Fruit fly (Drosophila melanogaster) whole organism, embryonic: ENCODE results near the gene Rfx.
A peak's percentile ranks its signal among the peaks of the same experiment; 100 is the strongest.

Experiments
- CG10147 ChIP-seq: fragments of 200-800 bp; sonication (Bioruptor generic); optimal IDR thresholded peaks from 2 replicates; lab custom pipeline; 2019; ENCODE audit warnings: missing biosample characterization, mild to moderate bottlenecking, missing genetic modification characterization, moderate library complexity
- CG11560 ChIP-seq: fragments of 200-800 bp; sonication (Bioruptor generic); IDR thresholded peaks from 3 replicates; pipeline ENCODE4 v1.3.6; 2022; ENCODE audit warnings: missing biosample characterization, missing genetic modification characterization
- CG15479 ChIP-seq: fragments of 200-800 bp; sonication (Bioruptor generic); optimal IDR thresholded peaks from 3 replicates; lab custom pipeline; 2019; ENCODE audit warnings: missing biosample characterization, mild to moderate bottlenecking, missing genetic modification characterization, moderate library complexity
- CG17912 ChIP-seq: fragments of 200-800 bp; sonication (Bioruptor generic); optimal IDR thresholded peaks from 2 replicates; lab custom pipeline; 2018; ENCODE audit warnings: missing biosample characterization, mild to moderate bottlenecking, missing genetic modification characterization
- CG18262 ChIP-seq: fragments of 200-800 bp; optimal IDR thresholded peaks from 3 replicates; lab custom pipeline; 2019; ENCODE audit warnings: missing biosample characterization, mild to moderate bottlenecking, missing genetic modification characterization, moderate library complexity
- CG1832 ChIP-seq: fragments of 200-800 bp; sonication (Bioruptor generic); optimal IDR thresholded peaks from 2 replicates; lab custom pipeline; 2017; ENCODE audit warnings: missing biosample characterization, mild to moderate bottlenecking, missing genetic modification characterization, inconsistent platforms
- CG18476 ChIP-seq: fragments of 200-800 bp; sonication (Bioruptor generic); optimal IDR thresholded peaks from 2 replicates; lab custom pipeline; 2016; ENCODE audit warnings: missing biosample characterization, mild to moderate bottlenecking, missing genetic modification characterization
- CG18619 ChIP-seq: fragments of 200-800 bp; sonication (Bioruptor generic); optimal IDR thresholded peaks from 3 replicates; lab custom pipeline; 2017; ENCODE audit warnings: missing biosample characterization, mild to moderate bottlenecking, missing genetic modification characterization
- CG33213 ChIP-seq: fragments of 200-800 bp; sonication (Bioruptor generic); optimal IDR thresholded peaks from 3 replicates; lab custom pipeline; 2016; ENCODE audit warnings: missing biosample characterization, missing genetic modification characterization
- CG3407 ChIP-seq: fragments of 200-800 bp; sonication (Bioruptor generic); optimal IDR thresholded peaks from 2 replicates; lab custom pipeline; 2018; ENCODE audit warnings: missing biosample characterization, mild to moderate bottlenecking, missing genetic modification characterization
- CG42726 ChIP-seq: fragments of 200-800 bp; sonication (Bioruptor generic); IDR thresholded peaks from 2 replicates; pipeline ENCODE4 v1.3.6; 2022; ENCODE audit warnings: missing biosample characterization, missing genetic modification characterization; ENCODE audit not compliant: partially characterized antibody
- CG6175 ChIP-seq: fragments of 200-800 bp; sonication (Bioruptor generic); IDR thresholded peaks from 3 replicates; pipeline ENCODE4 v1.3.6; 2022; ENCODE audit warnings: missing biosample characterization, missing genetic modification characterization
- CG6272 ChIP-seq: fragments of 200-800 bp; sonication (Bioruptor generic); IDR thresholded peaks from 2 replicates; pipeline ENCODE4 v1.3.6; 2022; ENCODE audit warnings: missing biosample characterization, missing genetic modification characterization
- CG7271 ChIP-seq: fragments of 200-800 bp; sonication (Bioruptor generic); optimal IDR thresholded peaks from 2 replicates; lab custom pipeline; 2018; ENCODE audit warnings: missing biosample characterization, mild to moderate bottlenecking, missing genetic modification characterization, moderate library complexity
- CG8290 ChIP-seq, 3 experiments: fragments of 200-800 bp; sonication (Bioruptor generic); optimal IDR thresholded peaks; 2 replicates each; lab custom pipeline; 2016 to 2019; ENCODE audit warnings: missing biosample characterization in 3 of 3, missing genetic modification characterization in 3 of 3, mild to moderate bottlenecking in 2 of 3, moderate library complexity in 1 of 3
- CG9727 ChIP-seq: fragments of 200-800 bp; sonication (Bioruptor generic); optimal IDR thresholded peaks from 3 replicates; lab custom pipeline; 2017; ENCODE audit warnings: missing biosample characterization, mild to moderate bottlenecking, missing genetic modification characterization
- CG9932 ChIP-seq: fragments of 200-800 bp; sonication (Bioruptor generic); IDR thresholded peaks from 2 replicates; pipeline ENCODE4 v1.3.6; 2022; ENCODE audit warnings: missing biosample characterization, missing genetic modification characterization
- Fer1 ChIP-seq: fragments of 200-800 bp; sonication (Bioruptor generic); optimal IDR thresholded peaks from 2 replicates; lab custom pipeline; 2017; ENCODE audit warnings: missing biosample characterization, mild to moderate bottlenecking, missing genetic modification characterization
- Hr78 ChIP-seq, 2 experiments: fragments of 200-800 bp in 1 of 2; fragments of >200 bp in 1 of 2; sonication (Bioruptor generic) in 1 of 2; optimal IDR thresholded peaks; 2 replicates each; lab custom pipeline; 2017 to 2019; ENCODE audit warnings: missing biosample characterization in 2 of 2, missing genetic modification characterization in 2 of 2, mild to moderate bottlenecking in 1 of 2, moderate library complexity in 1 of 2
- Hsf ChIP-seq: fragments of 200-800 bp; sonication (Bioruptor generic); optimal IDR thresholded peaks from 3 replicates; lab custom pipeline; 2016; ENCODE audit warnings: missing biosample characterization, missing genetic modification characterization
- Lhr ChIP-seq: fragments of 200-800 bp; sonication (Bioruptor generic); optimal IDR thresholded peaks from 3 replicates; lab custom pipeline; 2017; ENCODE audit warnings: mild to moderate bottlenecking, missing biosample characterization, missing genetic modification reagents, missing genetic modification characterization
- Pdp1 ChIP-seq, 2 experiments: fragments of 200-800 bp; sonication (Bioruptor generic); optimal IDR thresholded peaks; 3 replicates each; lab custom pipeline; 2016; ENCODE audit warnings: missing biosample characterization in 2 of 2, missing genetic modification characterization in 2 of 2, mild to moderate bottlenecking in 1 of 2, moderate library complexity in 1 of 2
- Sry-β ChIP-seq: fragments of 200-800 bp; sonication (Bioruptor generic); optimal IDR thresholded peaks from 2 replicates; lab custom pipeline; 2018; ENCODE audit warnings: missing biosample characterization, mild to moderate bottlenecking, missing genetic modification characterization, moderate library complexity
- ac ChIP-seq: fragments of 200-800 bp; sonication (Bioruptor generic); optimal IDR thresholded peaks from 3 replicates; lab custom pipeline; 2017; ENCODE audit warnings: missing biosample characterization, mild to moderate bottlenecking, missing genetic modification characterization
- cad ChIP-seq: fragments of >200 bp; optimal IDR thresholded peaks from 2 replicates; lab custom pipeline; 2017; ENCODE audit warnings: missing biosample characterization, missing genetic modification characterization
- corto ChIP-seq: fragments of 200-800 bp; sonication (Bioruptor generic); optimal IDR thresholded peaks from 2 replicates; lab custom pipeline; 2016; ENCODE audit warnings: missing biosample characterization, mild to moderate bottlenecking, missing genetic modification characterization, moderate library complexity
- croc ChIP-seq: fragments of 200-800 bp; sonication (Bioruptor generic); conservative IDR thresholded peaks from 3 replicates; pipeline ENCODE4 v1.3.6; 2022; ENCODE audit warnings: missing biosample characterization, missing genetic modification characterization
- danr ChIP-seq: fragments of 200-800 bp; sonication (Bioruptor generic); IDR thresholded peaks from 2 replicates; pipeline ENCODE4 v1.3.6; 2022; ENCODE audit warnings: missing biosample characterization, missing genetic modification characterization
- dpn ChIP-seq, 2 experiments: fragments of 200-800 bp; sonication (Bioruptor generic); optimal IDR thresholded peaks; 3 replicates each; lab custom pipeline; 2016; ENCODE audit warnings: missing biosample characterization in 2 of 2, missing genetic modification characterization in 2 of 2
- eve ChIP-seq, 2 experiments: fragments of >200 bp; optimal IDR thresholded peaks; 2 replicates each; lab custom pipeline; 2017; ENCODE audit warnings: missing biosample characterization in 2 of 2, missing genetic modification characterization in 2 of 2
- fu2 ChIP-seq: fragments of 200-800 bp; sonication (Bioruptor generic); optimal IDR thresholded peaks from 2 replicates; lab custom pipeline; 2016; ENCODE audit warnings: missing biosample characterization, missing genetic modification characterization
- jigr1 ChIP-seq: fragments of 200-800 bp; sonication (Bioruptor generic); IDR thresholded peaks from 3 replicates; pipeline ENCODE4 v1.3.6; 2022; ENCODE audit warnings: missing biosample characterization, missing genetic modification characterization
- kni ChIP-seq: fragments of 200-800 bp; sonication (Bioruptor generic); optimal IDR thresholded peaks from 3 replicates; lab custom pipeline; 2017; ENCODE audit warnings: mild to moderate bottlenecking, missing biosample characterization, missing genetic modification reagents, missing genetic modification characterization
- lbe ChIP-seq: fragments of 200-800 bp; sonication (Bioruptor generic); optimal IDR thresholded peaks from 2 replicates; lab custom pipeline; 2016; ENCODE audit warnings: missing biosample characterization, mild to moderate bottlenecking, missing genetic modification characterization
- pan ChIP-seq, 4 experiments: fragments of >200 bp in 3 of 4; fragments of 200-800 bp in 1 of 4; sonication (Bioruptor generic) in 1 of 4; optimal IDR thresholded peaks in 3 of 4; IDR thresholded peaks in 1 of 4; 2 replicates each; pipeline versions ENCODE4 v1.3.6 to Lab custom; 2017 to 2022; ENCODE audit warnings: missing biosample characterization in 2 of 4, missing genetic modification characterization in 2 of 4, mixed read lengths in 1 of 4
- phol ChIP-seq: fragments of 200-800 bp; sonication (Bioruptor generic); optimal IDR thresholded peaks from 3 replicates; lab custom pipeline; 2018; ENCODE audit warnings: missing biosample characterization, mild to moderate bottlenecking, missing genetic modification characterization, moderate library complexity
- pros ChIP-seq: fragments of 200-800 bp; sonication (Bioruptor generic); optimal IDR thresholded peaks from 3 replicates; lab custom pipeline; 2019; ENCODE audit warnings: missing biosample characterization, mild to moderate bottlenecking, missing genetic modification characterization, moderate library complexity
- scrt ChIP-seq: fragments of 200-800 bp; sonication (Bioruptor generic); optimal IDR thresholded peaks from 2 replicates; lab custom pipeline; 2018; ENCODE audit warnings: missing biosample characterization, mild to moderate bottlenecking, missing genetic modification characterization, moderate library complexity
- sd ChIP-seq: fragments of 200-800 bp; sonication (Bioruptor generic); optimal IDR thresholded peaks from 3 replicates; lab custom pipeline; 2018; ENCODE audit warnings: missing biosample characterization, mild to moderate bottlenecking, missing genetic modification characterization, moderate library complexity
- sens ChIP-seq: fragments of 200-800 bp; sonication (Bioruptor generic); peaks from one replicate; lab custom pipeline; 2016; ENCODE audit warnings: missing biosample characterization, missing genetic modification characterization
- tll ChIP-seq, 2 experiments: fragments of 200-800 bp in 1 of 2; fragments of >200 bp in 1 of 2; sonication (Bioruptor generic) in 1 of 2; optimal IDR thresholded peaks; 2 replicates each; lab custom pipeline; 2017 to 2019; ENCODE audit warnings: missing biosample characterization in 2 of 2, missing genetic modification characterization in 2 of 2, mild to moderate bottlenecking in 1 of 2, moderate library complexity in 1 of 2
- trh ChIP-seq: fragments of 200-800 bp; sonication (Bioruptor generic); optimal IDR thresholded peaks from 2 replicates; lab custom pipeline; 2016; ENCODE audit warnings: missing biosample characterization, missing genetic modification characterization
- twi ChIP-seq: fragments of 200-800 bp; optimal IDR thresholded peaks from 2 replicates; lab custom pipeline; 2019; ENCODE audit warnings: missing biosample characterization, mild to moderate bottlenecking, missing genetic modification characterization, moderate library complexity
- zen ChIP-seq: fragments of 200-800 bp; sonication (Bioruptor generic); optimal IDR thresholded peaks from 3 replicates; lab custom pipeline; 2018; ENCODE audit warnings: missing biosample characterization, mild to moderate bottlenecking, missing genetic modification characterization, moderate library complexity

Gene Rfx

dm6 chr3R:10353932-10354703 lies 23.8 kb downstream of the Rfx start (continued):
- no peak for TF ChIP-seq CG10147 (GFP tag; lab: Kevin White, UChicago)
- no peak for TF ChIP-seq lbe (GFP tag; lab: Kevin White, UChicago)
- TF ChIP-seq Sry-β (GFP tag; lab: Kevin White, UChicago): no peak
- TF ChIP-seq CG6175 (GFP tag; lab: Robert Waterston, UW): no peak
- peak; percentile 57 for TF ChIP-seq phol (tag; lab: Kevin White, UChicago)
- TF ChIP-seq Hsf (GFP tag; lab: Kevin White, UChicago): peak; percentile 1
- peak; percentile 100 for TF ChIP-seq CG18476
- no peak for TF ChIP-seq Lhr (GFP tag; lab: Kevin White, UChicago)
- TF ChIP-seq Hr78 (GFP tag; optimal IDR thresholded peaks at IDR 0.05; lab: Kevin White, UChicago): peak in 1 of 2 experiments; percentile 11
- TF ChIP-seq CG11560: no peak

DNA sequence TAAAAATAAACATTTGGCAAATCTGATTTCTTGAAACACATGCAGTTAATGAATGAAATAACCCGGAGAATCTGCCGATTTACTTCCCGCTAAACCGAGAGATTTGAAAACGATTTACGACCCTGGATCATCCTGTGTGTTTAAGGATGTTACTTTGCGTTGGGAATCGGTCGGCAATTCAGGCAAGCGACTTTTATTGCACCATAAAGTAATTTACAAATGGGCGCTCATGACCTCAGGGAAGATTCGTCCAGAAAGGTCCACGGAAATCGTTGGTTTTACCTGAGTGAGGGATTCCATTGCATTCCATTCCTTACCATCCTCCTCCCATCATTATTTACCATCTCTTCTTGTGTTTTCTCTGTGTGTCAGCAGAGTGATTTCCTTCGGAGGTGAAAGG lies 25.0 kb downstream of the Rfx start:
- TF ChIP-seq tll (GFP tag; optimal IDR thresholded peaks at IDR 0.05; lab: Kevin White, UChicago) (peak in 1 of 2 experiments; percentile 93), trh (GFP tag; lab: Kevin White, UChicago) (no peak), CG17912 (GFP tag; lab: Kevin White, UChicago) (no peak), zen (tag; lab: Kevin White, UChicago) (peak; percentile 97), CG15479 (GFP tag; lab: Kevin White, UChicago) (peak; percentile 56), CG1832 (GFP tag; lab: Kevin White, UChicago) (no peak), twi (tag; lab: Kevin White, UChicago) (peak; percentile 27), CG18262 (tag; lab: Kevin White, UChicago) (no peak), eve (GFP tag; optimal IDR thresholded peaks at IDR 0.05; lab: Kevin White, UChicago) (peak in 1 of 2 experiments; percentile 49), CG7271 (tag; lab: Kevin White, UChicago) (peak; percentile 92), cad (GFP tag; lab: Kevin White, UChicago) (peak; percentile 99)

DNA sequence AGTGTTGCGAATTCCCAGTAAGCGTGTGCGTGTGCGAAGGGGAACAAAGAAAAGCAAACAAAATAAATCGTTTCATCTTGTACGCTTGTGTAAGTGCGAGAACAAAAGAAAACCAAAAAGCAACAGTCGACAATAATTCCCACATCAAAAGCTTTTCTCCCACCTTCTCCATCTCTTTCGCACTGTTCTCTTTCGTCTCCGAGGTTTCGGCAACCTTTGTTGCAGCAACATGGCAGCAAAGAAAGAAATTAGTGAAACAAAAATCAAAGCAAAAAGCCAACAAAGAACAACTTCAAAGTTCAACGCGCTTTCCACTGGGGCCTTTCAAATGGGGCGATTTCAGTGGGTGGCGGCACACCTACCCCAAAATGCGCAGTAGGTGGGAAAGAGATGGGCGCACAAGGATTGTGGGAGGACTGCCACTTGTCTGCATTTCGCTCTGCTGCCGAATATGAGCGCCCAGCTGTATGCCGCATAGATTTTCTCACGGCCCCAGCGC lies 25.9 kb downstream of the Rfx start:
- TF ChIP-seq CG9727 (GFP tag; lab: Kevin White, UChicago): no peak
- TF ChIP-seq corto: peak; percentile 64
- TF ChIP-seq dpn (GFP tag; optimal IDR thresholded peaks at IDR 0.05; lab: Kevin White, UChicago): no peak
- TF ChIP-seq pan (optimal IDR thresholded peaks at IDR 0.05; lab: Kevin White, UChicago): no peak
- TF ChIP-seq pan (GFP tag; optimal IDR thresholded peaks at IDR 0.05 in 1 of 2, IDR thresholded peaks at IDR 0.05 in 1 of 2): no peak
- no peak for TF ChIP-seq CG42726 (GFP tag; lab: Robert Waterston, UW)
- no peak for TF ChIP-seq CG18619 (GFP tag; lab: Kevin White, UChicago)
- TF ChIP-seq trh (GFP tag; lab: Kevin White, UChicago): no peak
- TF ChIP-seq Pdp1 (GFP tag; optimal IDR thresholded peaks at IDR 0.05; lab: Kevin White, UChicago): peak in 1 of 2 experiments; percentile 38
- no peak for TF ChIP-seq danr (GFP tag; lab: Robert Waterston, UW)
- peak; percentile 82 for TF ChIP-seq Fer1 (GFP tag; lab: Kevin White, UChicago)
- no peak for TF ChIP-seq CG3407 (GFP tag; lab: Kevin White, UChicago)
- peak; percentile 37 for TF ChIP-seq kni (GFP tag; lab: Kevin White, UChicago)
- TF ChIP-seq CG6272 (GFP tag; lab: Robert Waterston, UW): no peak
- TF ChIP-seq CG8290 (GFP tag; optimal IDR thresholded peaks at IDR 0.05; lab: Kevin White, UChicago): no peak
- peak in 1 of 2 experiments; percentile 19 for TF ChIP-seq CG8290 (tag; optimal IDR thresholded peaks at IDR 0.05; lab: Kevin White, UChicago)
- TF ChIP-seq pros (GFP tag; lab: Kevin White, UChicago): peak; percentile 49
- TF ChIP-seq ac (GFP tag; lab: Kevin White, UChicago): no peak
- no peak for TF ChIP-seq fu2 (GFP tag; lab: Kevin White, UChicago)
- peak; percentile 92 for TF ChIP-seq scrt (GFP tag; lab: Kevin White, UChicago)
- no peak for TF ChIP-seq jigr1
- peak; percentile 78 for TF ChIP-seq sens (GFP tag; lab: Kevin White, UChicago)
- TF ChIP-seq croc (GFP tag; lab: Robert Waterston, UW): no peak
- no peak for TF ChIP-seq CG33213
- no peak for TF ChIP-seq CG9932 (GFP tag; lab: Robert Waterston, UW)
- TF ChIP-seq sd: no peak
